Fruit fly (Drosophila melanogaster) whole organism, adult: Measurements from ENCODE around the gene Z600.

Experiments used
- CG12768 ChIP-seq: fragments of 200-800 bp; sonication (Bioruptor generic); optimal IDR thresholded peaks from 2 replicates; lab custom pipeline; 2017; ENCODE audit warnings: missing biosample characterization, missing genetic modification characterization, mild to moderate bottlenecking, moderate library complexity, missing genetic modification reagents
- Clk ChIP-seq: fragments of 200-800 bp; sonication (Bioruptor generic); optimal IDR thresholded peaks from 2 replicates; lab custom pipeline; 2017; ENCODE audit warnings: missing biosample characterization, missing genetic modification characterization
- kay ChIP-seq: fragments of 200-800 bp; sonication (Bioruptor generic); peaks from one replicate; lab custom pipeline; 2016; ENCODE audit warnings: missing biosample characterization, missing genetic modification characterization, borderline replicate concordance
- ovo ChIP-seq: fragments of 200-800 bp; sonication (Bioruptor generic); optimal IDR thresholded peaks from 2 replicates; lab custom pipeline; 2016; ENCODE audit warnings: missing biosample characterization, missing genetic modification characterization
- tj ChIP-seq: fragments of 200-800 bp; sonication (Bioruptor generic); optimal IDR thresholded peaks from 3 replicates; lab custom pipeline; 2017; ENCODE audit warnings: missing biosample characterization, mild to moderate bottlenecking, missing genetic modification characterization, moderate library complexity

DNA sequence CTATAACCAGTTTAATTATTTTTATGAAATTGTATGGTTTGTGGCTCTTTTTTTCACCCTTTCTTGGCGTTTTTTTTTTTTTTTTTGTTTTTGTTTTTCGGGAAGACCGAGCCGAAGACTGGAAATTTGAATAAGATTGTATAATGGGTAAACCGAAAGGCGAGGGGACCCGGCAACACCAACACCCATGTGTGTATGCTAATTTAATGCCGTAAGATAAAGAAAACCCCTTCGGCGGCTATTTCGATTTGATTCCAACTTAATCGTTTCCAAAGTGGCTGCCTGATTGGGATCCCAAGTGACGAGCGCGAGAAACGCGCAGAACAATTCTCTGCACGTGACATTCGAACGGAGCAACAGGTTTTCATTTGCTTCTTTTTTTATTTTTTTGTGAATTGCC lies 34.6 kb downstream of the Z600 start:
- TF ChIP-seq Clk (GFP tag; lab: Kevin White, UChicago) (no peak), tj (GFP tag; lab: Kevin White, UChicago) (no peak), CG12768 (GFP tag; lab: Kevin White, UChicago) (no peak), ovo (GFP tag; lab: Kevin White, UChicago) (no peak), kay (GFP tag; lab: Kevin White, UChicago) (no peak)
